Fruit fly (Drosophila melanogaster): ENCODE measurements around the gene Cpr92A.

- no peak for TF ChIP-seq CG8478 (optimal IDR thresholded peaks at IDR 0.05)
- no peak for TF ChIP-seq CTCF (optimal IDR thresholded peaks at IDR 0.05)
Measured at dm6 chr3R:19606954-19607353, 8.2 kb upstream of the Cpr92A start, which contains the start of gene CG17751.
